Fruit fly (Drosophila melanogaster) whole organism, embryonic: ENCODE results near the gene CG6972.

Experiments used
- Ada2b ChIP-seq: fragments of 200-800 bp; sonication (Bioruptor generic); IDR thresholded peaks from 2 replicates; pipeline ENCODE4 v1.3.6; 2022; ENCODE audit warnings: missing biosample characterization, missing genetic modification characterization
- B-H1 ChIP-seq: fragments of 200-800 bp; sonication (Bioruptor generic); IDR thresholded peaks from 3 replicates; pipeline ENCODE4 v1.3.6; 2022; ENCODE audit warnings: missing biosample characterization, missing genetic modification characterization
- CG10565 ChIP-seq: fragments of 200-800 bp; sonication (Bioruptor generic); optimal IDR thresholded peaks from 3 replicates; lab custom pipeline; 2016; ENCODE audit warnings: missing biosample characterization, mild to moderate bottlenecking, missing genetic modification characterization
- CG10654 ChIP-seq: fragments of 200-800 bp; sonication (Bioruptor generic); optimal IDR thresholded peaks from 2 replicates; lab custom pipeline; 2016; ENCODE audit warnings: missing biosample characterization, missing genetic modification characterization
- CG12071 ChIP-seq: fragments of 200-800 bp; sonication (Bioruptor generic); optimal IDR thresholded peaks from 3 replicates; lab custom pipeline; 2018; ENCODE audit warnings: missing biosample characterization, mild to moderate bottlenecking, missing genetic modification characterization
- CG12155 ChIP-seq: fragments of 200-800 bp; sonication (Bioruptor generic); optimal IDR thresholded peaks from 3 replicates; lab custom pipeline; 2016; ENCODE audit warnings: missing biosample characterization, missing genetic modification characterization
- CG12219 ChIP-seq: fragments of 200-800 bp; sonication (Bioruptor generic); optimal IDR thresholded peaks from 3 replicates; lab custom pipeline; 2018; ENCODE audit warnings: missing biosample characterization, mild to moderate bottlenecking, missing genetic modification characterization
- CG13287 ChIP-seq: fragments of 200-800 bp; sonication (Bioruptor generic); IDR thresholded peaks from 2 replicates; pipeline ENCODE4 v1.3.6; 2022; ENCODE audit warnings: missing biosample characterization, missing genetic modification characterization; ENCODE audit not compliant: partially characterized antibody
- CG13296 ChIP-seq: fragments of 200-800 bp; sonication (Bioruptor generic); optimal IDR thresholded peaks from 3 replicates; lab custom pipeline; 2018; ENCODE audit warnings: missing biosample characterization, mild to moderate bottlenecking, missing genetic modification characterization
- CG14860 ChIP-seq: fragments of 200-800 bp; sonication (Bioruptor generic); IDR thresholded peaks from 3 replicates; pipeline ENCODE4 v1.3.6; 2022; ENCODE audit warnings: missing biosample characterization, missing genetic modification characterization; ENCODE audit not compliant: partially characterized antibody
- CG15011 ChIP-seq: fragments of 200-800 bp; sonication (Bioruptor generic); optimal IDR thresholded peaks from 3 replicates; lab custom pipeline; 2018; ENCODE audit warnings: missing biosample characterization, mild to moderate bottlenecking, missing genetic modification characterization
- CG1529 ChIP-seq: fragments of 200-800 bp; sonication (Bioruptor generic); optimal IDR thresholded peaks from 3 replicates; lab custom pipeline; 2018; ENCODE audit warnings: missing biosample characterization, missing genetic modification characterization
- CG2875 ChIP-seq: fragments of 200-800 bp; sonication (Bioruptor generic); optimal IDR thresholded peaks from 2 replicates; lab custom pipeline; 2017; ENCODE audit warnings: missing biosample characterization, mild to moderate bottlenecking, missing genetic modification characterization, missing genetic modification reagents
- CG30020 ChIP-seq: fragments of 200-800 bp; optimal IDR thresholded peaks from 2 replicates; lab custom pipeline; 2019; ENCODE audit warnings: missing biosample characterization, mild to moderate bottlenecking, missing genetic modification characterization, moderate library complexity
- CG31224 ChIP-seq: fragments of 200-800 bp; sonication (Bioruptor generic); IDR thresholded peaks from 2 replicates; pipeline ENCODE4 v1.3.6; 2022; ENCODE audit warnings: missing biosample characterization, missing genetic modification characterization
- CG31388 ChIP-seq: fragments of 200-800 bp; sonication (Bioruptor generic); optimal IDR thresholded peaks from 2 replicates; lab custom pipeline; 2016; ENCODE audit warnings: missing biosample characterization, missing genetic modification characterization
- CG3163 ChIP-seq: fragments of 200-800 bp; sonication (Bioruptor generic); optimal IDR thresholded peaks from 3 replicates; lab custom pipeline; 2016; ENCODE audit warnings: missing biosample characterization, missing genetic modification characterization
- CG33213 ChIP-seq: fragments of 200-800 bp; sonication (Bioruptor generic); optimal IDR thresholded peaks from 3 replicates; lab custom pipeline; 2016; ENCODE audit warnings: missing biosample characterization, missing genetic modification characterization
- CG4854 ChIP-seq: fragments of 200-800 bp; sonication (Bioruptor generic); optimal IDR thresholded peaks from 2 replicates; lab custom pipeline; 2016; ENCODE audit warnings: missing biosample characterization, missing genetic modification characterization, inconsistent platforms
- CG6272 ChIP-seq: fragments of 200-800 bp; sonication (Bioruptor generic); IDR thresholded peaks from 2 replicates; pipeline ENCODE4 v1.3.6; 2022; ENCODE audit warnings: missing biosample characterization, missing genetic modification characterization
- CG6689 ChIP-seq: fragments of 200-800 bp; sonication (Bioruptor generic); IDR thresholded peaks from 2 replicates; pipeline ENCODE4 v1.3.6; 2022; ENCODE audit warnings: missing biosample characterization, missing genetic modification characterization
- CG6765 ChIP-seq: fragments of 200-800 bp; sonication (Bioruptor generic); optimal IDR thresholded peaks from 3 replicates; lab custom pipeline; 2017; ENCODE audit warnings: missing biosample characterization, mild to moderate bottlenecking, missing genetic modification characterization
- CG8388 ChIP-seq: fragments of 200-800 bp; sonication (Bioruptor generic); optimal IDR thresholded peaks from 2 replicates; lab custom pipeline; 2019; ENCODE audit warnings: missing biosample characterization, mild to moderate bottlenecking, missing genetic modification characterization, moderate library complexity
- CkIIα-i1 ChIP-seq: fragments of 200-800 bp; sonication (Bioruptor generic); IDR thresholded peaks from 2 replicates; pipeline ENCODE4 v1.3.6; 2022; ENCODE audit warnings: missing biosample characterization, missing genetic modification characterization
- D19A ChIP-seq: fragments of 200-800 bp; optimal IDR thresholded peaks from 3 replicates; lab custom pipeline; 2019; ENCODE audit warnings: missing biosample characterization, mild to moderate bottlenecking, missing genetic modification characterization, moderate library complexity
- Dip2 ChIP-seq: fragments of 200-800 bp; sonication (Bioruptor generic); IDR thresholded peaks from 2 replicates; pipeline ENCODE4 v1.3.6; 2022; ENCODE audit warnings: missing biosample characterization, missing genetic modification characterization
- Hey ChIP-seq: fragments of 200-800 bp; sonication (Bioruptor generic); optimal IDR thresholded peaks from 3 replicates; lab custom pipeline; 2018; ENCODE audit warnings: missing biosample characterization, mild to moderate bottlenecking, missing genetic modification characterization
- Lpt ChIP-seq: fragments of >200 bp; optimal IDR thresholded peaks from 2 replicates; lab custom pipeline; 2018; ENCODE audit warnings: missing biosample characterization, missing genetic modification characterization
- MBD-R2 ChIP-seq: fragments of 200-800 bp; sonication (Bioruptor generic); IDR thresholded peaks from 2 replicates; pipeline ENCODE4 v1.3.6; 2022; ENCODE audit warnings: missing biosample characterization, missing genetic modification characterization
- Mad ChIP-seq: fragments of 200-800 bp; sonication (Bioruptor generic); optimal IDR thresholded peaks from 2 replicates; lab custom pipeline; 2016; ENCODE audit warnings: missing biosample characterization, missing genetic modification characterization
- Mrtf ChIP-seq: fragments of 200-800 bp; sonication (Bioruptor generic); IDR thresholded peaks from 3 replicates; pipeline ENCODE4 v1.3.6; 2022; ENCODE audit warnings: missing biosample characterization, missing genetic modification characterization
- Myb ChIP-seq: fragments of 200-800 bp; sonication (Bioruptor generic); optimal IDR thresholded peaks from 2 replicates; lab custom pipeline; 2016; ENCODE audit warnings: missing biosample characterization, missing genetic modification characterization
- Optix ChIP-seq: fragments of 200-800 bp; sonication (Bioruptor generic); IDR thresholded peaks from 3 replicates; pipeline ENCODE4 v1.3.6; 2022; ENCODE audit warnings: missing biosample characterization, missing genetic modification characterization
- Sin3A ChIP-seq: fragments of >200 bp; optimal IDR thresholded peaks from 2 replicates; lab custom pipeline; 2018
- Spps ChIP-seq: fragments of 200-800 bp; sonication (Bioruptor generic); optimal IDR thresholded peaks from 2 replicates; lab custom pipeline; 2018; ENCODE audit warnings: missing biosample characterization, mild to moderate bottlenecking, missing genetic modification characterization
- Trl ChIP-seq, 3 experiments: fragments of >200 bp in 2 of 3; fragments of 200-800 bp in 1 of 3; sonication (Bioruptor generic) in 1 of 3; optimal IDR thresholded peaks; 2 replicates in 1 of 3; 3 replicates in 2 of 3; lab custom pipeline; 2016 to 2017; ENCODE audit warnings: missing biosample characterization in 1 of 3, missing genetic modification characterization in 1 of 3
- abd-A ChIP-seq: fragments of 200-800 bp; sonication (Bioruptor generic); optimal IDR thresholded peaks from 3 replicates; lab custom pipeline; 2019; ENCODE audit warnings: missing biosample characterization, mild to moderate bottlenecking, missing genetic modification characterization, moderate library complexity
- cas ChIP-seq: fragments of 200-800 bp; sonication (Bioruptor generic); IDR thresholded peaks from 2 replicates; pipeline ENCODE4 v1.3.6; 2022; ENCODE audit warnings: missing biosample characterization, missing genetic modification characterization
- chinmo ChIP-seq: fragments of 200-800 bp; sonication (Bioruptor generic); IDR thresholded peaks from 4 replicates; pipeline ENCODE4 v1.3.6; 2022; ENCODE audit warnings: missing biosample characterization, missing genetic modification characterization; ENCODE audit not compliant: partially characterized antibody
- danr ChIP-seq: fragments of 200-800 bp; sonication (Bioruptor generic); IDR thresholded peaks from 2 replicates; pipeline ENCODE4 v1.3.6; 2022; ENCODE audit warnings: missing biosample characterization, missing genetic modification characterization
- dysf ChIP-seq: fragments of 200-800 bp; sonication (Bioruptor generic); IDR thresholded peaks from 3 replicates; pipeline ENCODE4 v1.3.6; 2022; ENCODE audit warnings: missing biosample characterization, missing genetic modification characterization
- fd3F ChIP-seq: fragments of 200-800 bp; sonication (Bioruptor generic); optimal IDR thresholded peaks from 2 replicates; lab custom pipeline; 2018; ENCODE audit warnings: missing biosample characterization, mild to moderate bottlenecking, missing genetic modification characterization, moderate library complexity
- fd96Cb ChIP-seq: fragments of 200-800 bp; sonication (Bioruptor generic); optimal IDR thresholded peaks from 2 replicates; lab custom pipeline; 2018; ENCODE audit warnings: missing biosample characterization, mild to moderate bottlenecking, missing genetic modification characterization, moderate library complexity
- fu2 ChIP-seq: fragments of 200-800 bp; sonication (Bioruptor generic); optimal IDR thresholded peaks from 2 replicates; lab custom pipeline; 2016; ENCODE audit warnings: missing biosample characterization, missing genetic modification characterization
- jing ChIP-seq: fragments of 200-800 bp; sonication (Bioruptor generic); optimal IDR thresholded peaks from 2 replicates; lab custom pipeline; 2018; ENCODE audit warnings: missing biosample characterization, mild to moderate bottlenecking, missing genetic modification characterization
- kni ChIP-seq: fragments of 200-800 bp; sonication (Bioruptor generic); optimal IDR thresholded peaks from 3 replicates; lab custom pipeline; 2017; ENCODE audit warnings: mild to moderate bottlenecking, missing biosample characterization, missing genetic modification reagents, missing genetic modification characterization
- lmd ChIP-seq: fragments of 200-800 bp; sonication (Bioruptor generic); IDR thresholded peaks from 2 replicates; pipeline ENCODE4 v1.3.6; 2022; ENCODE audit warnings: missing biosample characterization, missing genetic modification characterization
- run ChIP-seq: fragments of 200-800 bp; sonication (Bioruptor generic); optimal IDR thresholded peaks from 3 replicates; lab custom pipeline; 2018; ENCODE audit warnings: missing biosample characterization, mild to moderate bottlenecking, missing genetic modification characterization
- sob ChIP-seq: fragments of 200-800 bp; sonication (Bioruptor generic); IDR thresholded peaks from 2 replicates; pipeline ENCODE4 v1.3.6; 2022; ENCODE audit warnings: missing biosample characterization, missing genetic modification characterization
- sr ChIP-seq: fragments of 200-800 bp; sonication (Bioruptor generic); IDR thresholded peaks from 3 replicates; pipeline ENCODE4 v1.3.6; 2022; ENCODE audit warnings: missing biosample characterization, missing genetic modification characterization
- stc ChIP-seq: fragments of 200-800 bp; sonication (Bioruptor generic); IDR thresholded peaks from 2 replicates; pipeline ENCODE4 v1.3.6; 2022; ENCODE audit warnings: missing biosample characterization, missing genetic modification characterization
- ttk ChIP-seq: fragments of 200-800 bp; sonication (Bioruptor generic); IDR thresholded peaks from 2 replicates; pipeline ENCODE4 v2.1.2; 2022; ENCODE audit warnings: missing biosample characterization, missing genetic modification characterization

The CG6972 gene

DNA sequence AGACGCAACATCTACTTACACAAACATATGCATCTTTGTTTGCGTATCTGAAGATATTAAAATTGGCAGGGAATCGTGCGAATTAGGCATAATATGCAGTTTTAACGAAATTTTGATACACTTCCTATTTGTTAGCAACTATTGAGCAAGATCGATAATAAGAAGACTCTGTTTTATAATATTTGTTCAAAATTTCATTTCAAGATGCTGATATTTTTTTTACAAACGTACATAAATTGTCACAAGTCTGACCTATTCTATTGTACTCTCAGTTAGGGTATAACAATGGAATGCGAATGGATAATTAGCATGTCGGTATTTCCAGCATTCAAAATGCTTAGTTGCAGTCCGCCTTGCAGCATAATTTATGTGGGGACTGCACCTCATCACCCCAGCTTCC is 26.1 kb downstream of the CG6972 start:
- 0 out of 2 replicates have a peak, but pooled peaks have one; percentile 12 for TF ChIP-seq CG31224 (GFP tag; lab: Robert Waterston, UW)
- no peak for TF ChIP-seq CG1529 (GFP tag; lab: Kevin White, UChicago)
- TF ChIP-seq CG10565 (GFP tag; lab: Kevin White, UChicago), result no peak
- no peak for TF ChIP-seq CG12219 (GFP tag; lab: Kevin White, UChicago)
- 0 out of 2 replicates have a peak, but pooled peaks have one; percentile 22 for TF ChIP-seq sob (GFP tag; lab: Robert Waterston, UW)
- TF ChIP-seq CG31388 (GFP tag; lab: Kevin White, UChicago), result no peak
- TF ChIP-seq CG2875, result no peak
- TF ChIP-seq run (tag; lab: Kevin White, UChicago), result no peak
- no peak for TF ChIP-seq CG15011
- no peak for TF ChIP-seq sr (GFP tag; lab: Robert Waterston, UW)
- no peak for TF ChIP-seq CG6765
- TF ChIP-seq CG33213 (GFP tag; lab: Kevin White, UChicago), result no peak
- TF ChIP-seq Spps (tag; lab: Kevin White, UChicago), result no peak
- TF ChIP-seq CG6689 (GFP tag; lab: Robert Waterston, UW), result peak; percentile 17; the same call in 1 of the 2 replicates
- TF ChIP-seq chinmo (GFP tag; lab: Robert Waterston, UW), result no peak
- no peak for TF ChIP-seq Dip2 (GFP tag; lab: Robert Waterston, UW)
- no peak for TF ChIP-seq CG10654
- TF ChIP-seq CG13296 (GFP tag; lab: Kevin White, UChicago), result no peak
- no peak for TF ChIP-seq kni (GFP tag; lab: Kevin White, UChicago)
- TF ChIP-seq fu2 (GFP tag; lab: Kevin White, UChicago), result no peak
- TF ChIP-seq dysf, result peak; percentile 46; the same call in 1 of the 3 replicates
- TF ChIP-seq Mad, result no peak
- TF ChIP-seq ttk, result peak; percentile 45; the same call in 1 of the 2 replicates
- TF ChIP-seq fd96Cb (tag; lab: Kevin White, UChicago), result no peak
- TF ChIP-seq danr, result no peak
- no peak for TF ChIP-seq CG30020 (tag; lab: Kevin White, UChicago)
- no peak for TF ChIP-seq CkIIα-i1 (GFP tag; lab: Robert Waterston, UW)
- TF ChIP-seq B-H1 (GFP tag; lab: Robert Waterston, UW), result no peak
- no peak for TF ChIP-seq Sin3A (lab: Kevin White, UChicago)
- TF ChIP-seq MBD-R2, result no peak
- TF ChIP-seq stc (GFP tag; lab: Robert Waterston, UW), result peak; percentile 66
- TF ChIP-seq lmd (GFP tag; lab: Robert Waterston, UW), result peak; percentile 37
- no peak for TF ChIP-seq CG14860 (GFP tag; lab: Robert Waterston, UW)
- TF ChIP-seq Trl (optimal IDR thresholded peaks at IDR 0.05; lab: Kevin White, UChicago), result no peak
- no peak for TF ChIP-seq Trl (GFP tag; optimal IDR thresholded peaks at IDR 0.05; lab: Kevin White, UChicago)
- no peak for TF ChIP-seq CG8388
- no peak for TF ChIP-seq CG12071
- no peak for TF ChIP-seq Hey (tag; lab: Kevin White, UChicago)
- TF ChIP-seq CG4854 (GFP tag; lab: Kevin White, UChicago), result no peak
- no peak for TF ChIP-seq cas (GFP tag; lab: Robert Waterston, UW)
- TF ChIP-seq Lpt (GFP tag; lab: Kevin White, UChicago), result no peak
- no peak for TF ChIP-seq jing (GFP tag; lab: Kevin White, UChicago)
- TF ChIP-seq abd-A, result no peak
- TF ChIP-seq Optix (GFP tag; lab: Robert Waterston, UW), result no peak
- no peak for TF ChIP-seq CG3163 (GFP tag; lab: Kevin White, UChicago)
- peak; percentile 86 for TF ChIP-seq D19A (tag; lab: Kevin White, UChicago)
- no peak for TF ChIP-seq fd3F (GFP tag; lab: Kevin White, UChicago)
- TF ChIP-seq Mrtf (GFP tag; lab: Robert Waterston, UW), result no peak
- TF ChIP-seq CG6272 (GFP tag; lab: Robert Waterston, UW), result no peak
- no peak for TF ChIP-seq CG12155 (GFP tag; lab: Kevin White, UChicago)
- TF ChIP-seq Ada2b, result no peak
- no peak for TF ChIP-seq Myb (GFP tag; lab: Kevin White, UChicago)
- no peak for TF ChIP-seq CG13287 (GFP tag; lab: Robert Waterston, UW)
